Fruit fly (Drosophila melanogaster): ENCODE measurements around the gene mth.
A peak's percentile ranks its signal among the peaks of the same experiment; 100 is the strongest.

mth gene

DNA sequence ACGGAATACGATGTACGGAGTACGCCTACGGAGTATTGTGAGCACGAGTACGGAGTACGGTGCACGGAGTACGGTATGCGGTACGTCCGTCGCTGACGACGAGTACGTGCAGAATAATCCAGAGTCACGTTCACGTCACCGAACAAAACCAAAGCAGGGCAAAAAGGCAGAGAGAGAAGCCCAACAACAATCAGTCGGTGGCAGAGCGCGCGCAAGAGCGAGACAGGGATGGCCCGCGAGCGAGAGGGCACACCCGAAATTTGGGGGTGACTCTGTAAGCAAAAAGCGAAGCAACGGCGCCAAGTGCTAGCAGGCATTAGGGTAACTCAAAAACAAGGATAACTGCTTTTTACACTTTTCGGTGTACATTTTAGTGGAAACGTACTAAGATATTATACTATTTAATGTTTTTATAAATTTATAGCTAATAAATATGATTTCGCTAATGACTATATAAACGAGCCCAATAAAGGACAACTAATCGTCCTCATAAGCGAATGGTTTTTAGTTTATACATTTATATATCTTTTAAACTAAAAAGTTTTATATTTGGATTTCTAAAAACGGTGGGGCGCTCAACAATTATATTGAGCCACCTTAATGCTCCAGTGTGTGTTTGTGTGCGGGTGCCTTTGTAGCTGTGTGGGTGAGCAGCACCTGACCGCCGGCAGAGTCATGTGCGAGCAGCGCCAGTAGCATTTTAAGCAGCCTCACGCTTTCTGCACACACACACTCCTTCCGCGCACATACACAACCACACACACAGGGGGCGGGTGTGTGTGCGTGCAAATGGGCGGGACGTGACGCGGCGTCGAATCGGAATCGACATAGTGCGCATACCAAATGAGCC lies 30.7 kb upstream of the mth start (continued):
- TF ChIP-seq br (optimal IDR thresholded peaks at IDR 0.05) (no peak), maf-S (GFP tag; optimal IDR thresholded peaks at IDR 0.05) (no peak), CG34422 (GFP tag; IDR thresholded peaks at IDR 0.05) (no peak), gro (GFP tag; optimal IDR thresholded peaks at IDR 0.05) (no peak), jumu (GFP tag; optimal IDR thresholded peaks at IDR 0.05) (no peak), fd3F (GFP tag; optimal IDR thresholded peaks at IDR 0.05) (peak; percentile 88), tx (GFP tag; optimal IDR thresholded peaks at IDR 0.05) (no peak), Sin3A (optimal IDR thresholded peaks at IDR 0.05) (no peak), NK7.1 (GFP tag; optimal IDR thresholded peaks at IDR 0.05) (no peak), hbn (GFP tag; IDR thresholded peaks at IDR 0.05; ENCODE audit: partially characterized antibody) (no peak), CG10209 (GFP tag; optimal IDR thresholded peaks at IDR 0.05) (peak; percentile 92), slp2 (GFP tag; optimal IDR thresholded peaks at IDR 0.05) (peak; percentile 12), stc (GFP tag; IDR thresholded peaks at IDR 0.05) (peak; percentile 78), CG9215 (GFP tag; IDR thresholded peaks at IDR 0.05) (peak; percentile 54), Bteb2 (GFP tag; optimal IDR thresholded peaks at IDR 0.05) (peak; percentile 24), CG10147 (GFP tag; optimal IDR thresholded peaks at IDR 0.05) (peak; percentile 95), CrebB (tag; optimal IDR thresholded peaks at IDR 0.05) (peak; percentile 76), CG7271 (tag; optimal IDR thresholded peaks at IDR 0.05) (peak; percentile 40), HLHmδ (GFP tag; optimal IDR thresholded peaks at IDR 0.05) (peak; percentile 41), CG15601 (tag; optimal IDR thresholded peaks at IDR 0.05) (peak; percentile 93), wor (GFP tag; IDR thresholded peaks at IDR 0.05) (peak; percentile 63; the same call in 1 of the 2 replicates), salm (tag; optimal IDR thresholded peaks at IDR 0.05) (peak; percentile 86), CG9437 (GFP tag; optimal IDR thresholded peaks at IDR 0.05) (peak; percentile 79), en (GFP tag; optimal IDR thresholded peaks at IDR 0.05) (no peak), abd-A (tag; optimal IDR thresholded peaks at IDR 0.05) (no peak), BtbVII (GFP tag; optimal IDR thresholded peaks at IDR 0.05) (peak; percentile 96), Sry-δ (GFP tag; optimal IDR thresholded peaks at IDR 0.05) (no peak), CG13123 (GFP tag; optimal IDR thresholded peaks at IDR 0.05) (peak; percentile 66), Neu2 (GFP tag; optimal IDR thresholded peaks at IDR 0.05; ENCODE audit: borderline replicate concordance) (no peak), CG12219 (GFP tag; optimal IDR thresholded peaks at IDR 0.05) (peak; percentile 73), CG16863 (GFP tag; optimal IDR thresholded peaks at IDR 0.05) (no peak), psq (GFP tag; optimal IDR thresholded peaks at IDR 0.05) (peak; percentile 57), CG1233 (GFP tag; optimal IDR thresholded peaks at IDR 0.05) (peak; percentile 99), chif (GFP tag; optimal IDR thresholded peaks at IDR 0.05) (no peak), prd (optimal IDR thresholded peaks at IDR 0.05) (no peak), prd (GFP tag; IDR thresholded peaks at IDR 0.05) (peak; percentile 72), CG2678 (tag; optimal IDR thresholded peaks at IDR 0.05) (peak; percentile 97), Asciz (GFP tag; optimal IDR thresholded peaks at IDR 0.05) (peak; percentile 83), ind (GFP tag; optimal IDR thresholded peaks at IDR 0.05) (peak; percentile 79), CG6689 (GFP tag; IDR thresholded peaks at IDR 0.05) (peak; percentile 87), CG13775 (GFP tag; optimal IDR thresholded peaks at IDR 0.05) (peak; percentile 86), CG4424 (GFP tag; optimal IDR thresholded peaks at IDR 0.05) (peak; percentile 90), Antp (GFP tag; optimal IDR thresholded peaks at IDR 0.05) (no peak), ham (GFP tag; IDR thresholded peaks at IDR 0.05) (0 out of 2 replicates have a peak, but pooled peaks have one; percentile 23), grn (GFP tag; optimal IDR thresholded peaks at IDR 0.05) (no peak), ara (GFP tag; IDR thresholded peaks at IDR 0.05) (peak; percentile 66), tin (GFP tag; optimal IDR thresholded peaks at IDR 0.05) (peak; percentile 83), CG10979 (tag; optimal IDR thresholded peaks at IDR 0.05) (peak; percentile 94), btn (GFP tag; optimal IDR thresholded peaks at IDR 0.05) (no peak), danr (GFP tag; IDR thresholded peaks at IDR 0.05) (peak; percentile 75), CG18262 (tag; optimal IDR thresholded peaks at IDR 0.05) (peak; percentile 96)
